Fruit fly (Drosophila melanogaster): ENCODE data around the gene CG4199.

Gene CG4199

DNA sequence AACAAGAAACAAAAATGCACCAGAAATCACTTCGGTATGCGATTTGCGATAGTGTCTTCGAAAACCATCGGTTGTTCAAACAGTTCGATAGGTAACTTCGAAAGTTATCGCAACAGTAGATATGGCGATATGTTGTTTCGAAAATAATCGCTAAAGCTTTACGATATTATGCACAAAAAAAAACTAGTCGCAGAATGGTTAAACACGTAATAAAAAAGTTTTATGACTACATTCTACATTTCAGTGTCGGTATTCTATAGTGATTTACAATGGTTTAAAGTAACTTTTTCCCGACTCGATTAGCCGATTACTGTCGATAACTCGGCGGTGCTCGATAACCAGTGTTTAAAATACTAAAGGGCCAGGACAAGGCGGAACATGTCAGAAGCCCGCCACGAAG is 8.2 kb downstream of the CG4199 start, which contains the start of gene CG4281 (continued):
- TF ChIP-seq Doc3 (GFP tag; IDR thresholded peaks at IDR 0.05; ENCODE audit: partially characterized antibody) (peak; percentile 95), row (GFP tag; IDR thresholded peaks at IDR 0.05) (peak; percentile 64), Opbp (GFP tag; IDR thresholded peaks at IDR 0.05; ENCODE audit: partially characterized antibody) (peak; percentile 85), CG30431 (GFP tag; optimal IDR thresholded peaks at IDR 0.05) (no peak), CG15514 (GFP tag; optimal IDR thresholded peaks at IDR 0.05) (peak; percentile 63), phol (tag; optimal IDR thresholded peaks at IDR 0.05) (peak; percentile 46), unc-4 (GFP tag; IDR thresholded peaks at IDR 0.05; ENCODE audit: partially characterized antibody) (peak; percentile 97), Sry-β (GFP tag; optimal IDR thresholded peaks at IDR 0.05) (peak; percentile 82), hbn (GFP tag; IDR thresholded peaks at IDR 0.05; ENCODE audit: partially characterized antibody) (peak; percentile 95), stwl (tag; optimal IDR thresholded peaks at IDR 0.05) (peak; percentile 56), CG2712 (tag; optimal IDR thresholded peaks at IDR 0.05) (peak; percentile 22), CG16813 (GFP tag; IDR thresholded peaks at IDR 0.05; ENCODE audit: partially characterized antibody) (peak; percentile 88), HLH4C (GFP tag; IDR thresholded peaks at IDR 0.05; ENCODE audit: partially characterized antibody) (peak; percentile 97), Fer3 (tag; optimal IDR thresholded peaks at IDR 0.05) (no peak), dati (GFP tag; IDR thresholded peaks at IDR 0.05) (no peak), bsh (GFP tag; optimal IDR thresholded peaks at IDR 0.05) (no peak), nerfin-2 (GFP tag; IDR thresholded peaks at IDR 0.05; ENCODE audit: partially characterized antibody) (peak; percentile 80), CG6791 (GFP tag; IDR thresholded peaks at IDR 0.05; ENCODE audit: partially characterized antibody) (peak; percentile 82), CG14860 (GFP tag; IDR thresholded peaks at IDR 0.05; ENCODE audit: partially characterized antibody) (peak; percentile 96), BEAF-32 (GFP tag; optimal IDR thresholded peaks at IDR 0.05) (peak; percentile 88), knrl (GFP tag; IDR thresholded peaks at IDR 0.05; ENCODE audit: partially characterized antibody) (peak; percentile 91), ato (GFP tag; IDR thresholded peaks at IDR 0.05; ENCODE audit: partially characterized antibody) (peak; percentile 82), Dref (GFP tag; IDR thresholded peaks at IDR 0.05) (peak; percentile 76), p53 (GFP tag; optimal IDR thresholded peaks at IDR 0.05) (peak; percentile 74), CG9727 (GFP tag; optimal IDR thresholded peaks at IDR 0.05) (peak; percentile 11), inv (GFP tag; IDR thresholded peaks at IDR 0.05; ENCODE audit: partially characterized antibody) (peak; percentile 85), D (optimal IDR thresholded peaks at IDR 0.05) (no peak), D (GFP tag; optimal IDR thresholded peaks at IDR 0.05) (no peak), zen2 (GFP tag; IDR thresholded peaks at IDR 0.05; ENCODE audit: partially characterized antibody) (peak; percentile 95), CG34376 (GFP tag; optimal IDR thresholded peaks at IDR 0.05) (peak; percentile 7), CG17361 (GFP tag; IDR thresholded peaks at IDR 0.05) (0 out of 3 replicates have a peak, but pooled peaks have one; percentile 18), CG8290 (GFP tag; optimal IDR thresholded peaks at IDR 0.05) (peak; percentile 42), CG8290 (tag; optimal IDR thresholded peaks at IDR 0.05) (peak; percentile 15 to 75), YL-1 (GFP tag; optimal IDR thresholded peaks at IDR 0.05) (peak; percentile 27), Dfd (GFP tag; optimal IDR thresholded peaks at IDR 0.05) (no peak), ind (GFP tag; optimal IDR thresholded peaks at IDR 0.05) (no peak), CG31365 (tag; optimal IDR thresholded peaks at IDR 0.05) (no peak), CG2678 (tag; optimal IDR thresholded peaks at IDR 0.05) (peak; percentile 4), PHDP (tag; optimal IDR thresholded peaks at IDR 0.05) (peak; percentile 10), E2f2 (GFP tag; IDR thresholded peaks at IDR 0.05) (peak; percentile 82), gfzf (GFP tag; optimal IDR thresholded peaks at IDR 0.05) (peak; percentile 24)

Data from whole organism, embryonic.